Fruit fly (Drosophila melanogaster) whole organism, prepupa: ENCODE measurements around the gene CG15258.

Source experiments
- CG7368 ChIP-seq: fragments of 200-800 bp; sonication (Bioruptor generic); optimal IDR thresholded peaks from 3 replicates; lab custom pipeline; 2016; ENCODE audit warnings: missing biosample characterization, missing genetic modification characterization
- Gug ChIP-seq: fragments of 200-800 bp; sonication (Bioruptor generic); IDR thresholded peaks from 2 replicates; pipeline ENCODE4 v1.3.6; 2022; ENCODE audit warnings: missing biosample characterization, missing genetic modification characterization
- OdsH ChIP-seq: fragments of 200-800 bp; sonication (Bioruptor generic); optimal IDR thresholded peaks from 3 replicates; lab custom pipeline; 2016; ENCODE audit warnings: missing biosample characterization, missing genetic modification characterization
- fd59A ChIP-seq: fragments of 200-800 bp; sonication (Bioruptor generic); optimal IDR thresholded peaks from 2 replicates; lab custom pipeline; 2017; ENCODE audit warnings: missing biosample characterization, mild to moderate bottlenecking, missing genetic modification characterization, missing genetic modification reagents
- topi ChIP-seq: fragments of 200-800 bp; sonication (Bioruptor generic); optimal IDR thresholded peaks from 3 replicates; lab custom pipeline; 2016; ENCODE audit warnings: missing biosample characterization, missing genetic modification characterization

- TF ChIP-seq topi (no peak), fd59A (no peak), OdsH (GFP tag; lab: Kevin White, UChicago) (peak; percentile 14), Gug (no peak), CG7368 (GFP tag; lab: Kevin White, UChicago) (no peak)
Measured at dm6 chr2L:15325555-15326285, 35.7 kb downstream of the CG15258 start.
